Worm (Caenorhabditis elegans) whole organism, mixed stage, embryonic: Measurements from ENCODE around the gene phat-6.

Experiments used
- M03D4.4 ChIP-seq: sonication (generic microtip); optimal IDR thresholded peaks from 2 replicates; lab custom pipeline; 2017; ENCODE audit warnings: mild to moderate bottlenecking, missing genetic modification characterization, missing compliant biosample characterization
- bed-3 ChIP-seq: fragments of 200-800 bp; sonication (Bioruptor generic); optimal IDR thresholded peaks from 3 replicates; lab custom pipeline; 2018; ENCODE audit warnings: mild to moderate bottlenecking, missing genetic modification characterization, moderate library complexity, missing compliant biosample characterization
- blmp-1 ChIP-seq: fragments of 150-350 bp; optimal IDR thresholded peaks from 2 replicates; lab custom pipeline; 2014; ENCODE audit warnings: missing biosample characterization, missing genetic modification characterization
- ceh-39 ChIP-seq: fragments of 150-350 bp; optimal IDR thresholded peaks from 2 replicates; lab custom pipeline; 2014; ENCODE audit warnings: missing biosample characterization, missing genetic modification characterization
- ceh-83 ChIP-seq: fragments of 200-800 bp; sonication (Bioruptor generic); optimal IDR thresholded peaks from 2 replicates; lab custom pipeline; 2018; ENCODE audit warnings: mild to moderate bottlenecking, missing genetic modification characterization, missing compliant biosample characterization
- ces-1 ChIP-seq: fragments of 150-350 bp; optimal IDR thresholded peaks from 2 replicates; lab custom pipeline; 2014; ENCODE audit warnings: missing biosample characterization, missing genetic modification reagents, missing genetic modification characterization
- cnd-1 ChIP-seq: fragments of 200-800 bp; sonication (Bioruptor generic); optimal IDR thresholded peaks from 2 replicates; lab custom pipeline; 2018; ENCODE audit warnings: mild to moderate bottlenecking, missing genetic modification characterization, missing compliant biosample characterization
- drap-1 ChIP-seq: fragments of 200-800 bp; sonication (Bioruptor generic); optimal IDR thresholded peaks from 3 replicates; lab custom pipeline; 2018; ENCODE audit warnings: mild to moderate bottlenecking, missing genetic modification characterization, missing compliant biosample characterization
- elt-1 ChIP-seq: sonication (generic microtip); optimal IDR thresholded peaks from 2 replicates; lab custom pipeline; 2017; ENCODE audit warnings: missing genetic modification characterization, mild to moderate bottlenecking, missing compliant biosample characterization, antibody characterized with exemption, moderate library complexity, borderline replicate concordance; ENCODE audit not compliant: insufficient read depth
- elt-3 ChIP-seq: fragments of 150-350 bp; optimal IDR thresholded peaks from 2 replicates; lab custom pipeline; 2014; ENCODE audit warnings: missing biosample characterization, missing genetic modification characterization
- flh-1 ChIP-seq: fragments of 200-800 bp; sonication (Bioruptor generic); optimal IDR thresholded peaks from 2 replicates; lab custom pipeline; 2018; ENCODE audit warnings: mild to moderate bottlenecking, missing genetic modification characterization, moderate library complexity, missing compliant biosample characterization
- ham-2 ChIP-seq: fragments of 200-800 bp; sonication (Bioruptor generic); optimal IDR thresholded peaks from 2 replicates; lab custom pipeline; 2018; ENCODE audit warnings: mild to moderate bottlenecking, missing genetic modification characterization, missing compliant biosample characterization
- hlh-1 ChIP-seq: fragments of 150-350 bp; optimal IDR thresholded peaks from 2 replicates; lab custom pipeline; 2014; ENCODE audit warnings: missing biosample characterization, missing genetic modification reagents, missing genetic modification characterization
- lin-13 ChIP-seq: fragments of 150-350 bp; optimal IDR thresholded peaks from 2 replicates; lab custom pipeline; 2014; ENCODE audit warnings: missing biosample characterization, missing genetic modification characterization
- lin-32 ChIP-seq: fragments of 200-800 bp; sonication (Bioruptor generic); optimal IDR thresholded peaks from 2 replicates; lab custom pipeline; 2018; ENCODE audit warnings: mild to moderate bottlenecking, missing genetic modification characterization, missing compliant biosample characterization
- mab-5 ChIP-seq: fragments of 150-350 bp; optimal IDR thresholded peaks from 2 replicates; lab custom pipeline; 2014; ENCODE audit warnings: missing biosample characterization, missing genetic modification characterization
- mep-1 ChIP-seq: fragments of 150-350 bp; optimal IDR thresholded peaks from 2 replicates; lab custom pipeline; 2017; ENCODE audit warnings: missing biosample characterization, missing genetic modification reagents, missing genetic modification characterization, inconsistent platforms
- mls-2 ChIP-seq: sonication (generic microtip); optimal IDR thresholded peaks from 2 replicates; lab custom pipeline; 2016; ENCODE audit warnings: mild to moderate bottlenecking, missing genetic modification characterization, moderate library complexity, missing compliant biosample characterization
- nhr-12 ChIP-seq: fragments of 150-350 bp; optimal IDR thresholded peaks from 2 replicates; lab custom pipeline; 2014; ENCODE audit warnings: missing biosample characterization, missing genetic modification characterization
- nhr-2 ChIP-seq: fragments of 150-350 bp; optimal IDR thresholded peaks from 2 replicates; lab custom pipeline; 2014; ENCODE audit warnings: missing biosample characterization, missing genetic modification characterization
- nhr-237 ChIP-seq: fragments of 150-350 bp; optimal IDR thresholded peaks from 2 replicates; lab custom pipeline; 2014; ENCODE audit warnings: missing biosample characterization, missing genetic modification characterization
- nhr-28 ChIP-seq: fragments of 150-350 bp; optimal IDR thresholded peaks from 2 replicates; lab custom pipeline; 2014; ENCODE audit warnings: missing biosample characterization, missing genetic modification characterization
- nhr-76 ChIP-seq: sonication (generic microtip); optimal IDR thresholded peaks from 2 replicates; lab custom pipeline; 2017; ENCODE audit warnings: missing biosample characterization, missing genetic modification characterization
- pha-4 ChIP-seq: fragments of 150-350 bp; optimal IDR thresholded peaks from 2 replicates; lab custom pipeline; 2018; ENCODE audit warnings: missing biosample characterization, missing genetic modification reagents, missing genetic modification characterization
- sem-2 ChIP-seq: fragments of 200-800 bp; sonication (Bioruptor generic); optimal IDR thresholded peaks from 2 replicates; lab custom pipeline; 2018; ENCODE audit warnings: mild to moderate bottlenecking, missing genetic modification characterization, missing compliant biosample characterization
- snpc-4 ChIP-seq: fragments of 150-350 bp; optimal IDR thresholded peaks from 2 replicates; lab custom pipeline; 2014; ENCODE audit warnings: missing biosample characterization, missing genetic modification characterization
- sptf-1 ChIP-seq: sonication (generic microtip); optimal IDR thresholded peaks from 2 replicates; lab custom pipeline; 2017; ENCODE audit warnings: mild to moderate bottlenecking, missing genetic modification characterization, moderate library complexity, missing compliant biosample characterization
- tbx-8 ChIP-seq: fragments of 200-800 bp; sonication (Bioruptor generic); optimal IDR thresholded peaks from 2 replicates; lab custom pipeline; 2018; ENCODE audit warnings: mild to moderate bottlenecking, missing genetic modification characterization, moderate library complexity, missing compliant biosample characterization
- unc-120 ChIP-seq: sonication (generic microtip); optimal IDR thresholded peaks from 2 replicates; lab custom pipeline; 2017; ENCODE audit warnings: missing genetic modification characterization, missing compliant biosample characterization; ENCODE audit not compliant: poor library complexity, severe bottlenecking
- unc-39 ChIP-seq: fragments of 150-350 bp; optimal IDR thresholded peaks from 2 replicates; lab custom pipeline; 2014; ENCODE audit warnings: missing biosample characterization, missing genetic modification characterization
- unc-62 ChIP-seq: fragments of 150-350 bp; optimal IDR thresholded peaks from 2 replicates; lab custom pipeline; 2014; ENCODE audit warnings: missing biosample characterization, missing genetic modification reagents, missing genetic modification characterization
- zip-8 ChIP-seq: fragments of 150-350 bp; optimal IDR thresholded peaks from 2 replicates; lab custom pipeline; 2014; ENCODE audit warnings: missing biosample characterization, missing genetic modification characterization
- ztf-11 ChIP-seq: fragments of 150-350 bp; optimal IDR thresholded peaks from 2 replicates; lab custom pipeline; 2014; ENCODE audit warnings: missing biosample characterization, missing genetic modification characterization

phat-6 gene

DNA sequence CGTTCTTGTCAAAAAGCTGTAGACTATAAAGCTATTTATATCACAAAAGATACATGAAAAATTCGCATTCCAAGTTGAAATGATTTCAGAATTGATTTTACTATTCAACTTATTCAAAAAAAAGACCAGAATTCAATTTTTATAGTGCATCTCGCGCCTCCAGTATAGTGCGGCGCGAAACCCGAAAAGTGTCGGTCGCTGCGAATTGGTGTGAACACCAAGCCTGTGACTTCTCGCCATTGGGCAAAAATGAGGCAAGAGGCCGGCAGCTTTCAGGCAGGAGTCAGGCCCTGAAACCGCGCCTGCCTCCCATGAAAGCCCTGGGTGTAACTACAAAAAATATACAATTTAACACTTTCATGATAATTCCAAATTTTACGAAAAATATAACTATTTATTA lies 34.8 kb downstream of the phat-6 start:
- TF ChIP-seq ces-1 (GFP tag; lab: Kevin White, UChicago) = no peak
- no peak for TF ChIP-seq ztf-11
- TF ChIP-seq mls-2 (tag; lab: Kevin White, UChicago) = no peak
- TF ChIP-seq zip-8 (tag; lab: Kevin White, UChicago) = no peak
- no peak for TF ChIP-seq lin-13
- no peak for TF ChIP-seq ham-2
- TF ChIP-seq unc-39 (tag; lab: Kevin White, UChicago) = no peak
- no peak for TF ChIP-seq ceh-83 (GFP tag; lab: Kevin White, UChicago)
- no peak for TF ChIP-seq elt-1 (tag; lab: Kevin White, UChicago)

DNA sequence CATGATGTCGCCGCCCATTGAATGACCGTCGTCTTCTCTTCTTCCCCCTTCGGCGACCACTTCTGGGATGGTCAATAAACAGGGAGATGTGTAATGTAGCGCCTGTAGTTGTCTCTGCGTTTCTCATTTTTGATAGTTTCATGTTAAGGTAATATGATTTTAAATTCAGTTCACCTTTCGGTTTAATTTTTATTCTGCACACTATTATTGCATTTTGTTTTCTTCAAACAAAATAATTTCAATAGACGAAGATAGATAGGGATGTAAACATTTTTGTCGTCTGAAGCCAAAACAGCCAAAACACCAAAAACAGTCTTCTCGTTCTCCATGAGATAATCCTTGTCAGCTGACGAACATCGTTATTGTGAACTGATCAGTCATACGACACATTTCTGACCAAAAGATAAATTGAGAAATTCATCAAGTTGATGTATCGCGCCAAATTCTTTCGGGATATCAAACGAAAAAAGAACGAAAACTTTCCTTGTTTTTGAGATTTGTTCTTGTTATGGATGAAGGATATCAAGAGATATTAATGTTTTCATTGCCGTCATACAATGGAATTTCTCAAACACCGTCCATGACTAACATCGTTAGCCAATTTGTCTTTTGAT lies 35.4 kb downstream of the phat-6 start, which contains the start of gene C11G10.1:
Gene C11G10.1 (minus strand): TSS at position 51 of the 614 bp plus-strand sequence.
- TF ChIP-seq blmp-1 (tag; lab: Kevin White, UChicago) = no peak
- TF ChIP-seq sptf-1 (tag; lab: Kevin White, UChicago) = no peak
- no peak for TF ChIP-seq unc-120 (tag; lab: Kevin White, UChicago)
- no peak for TF ChIP-seq nhr-237
- TF ChIP-seq mab-5 (tag; lab: Kevin White, UChicago) = no peak
- no peak for TF ChIP-seq lin-13
- no peak for TF ChIP-seq unc-39 (tag; lab: Kevin White, UChicago)
- TF ChIP-seq nhr-28 (tag; lab: Kevin White, UChicago) = no peak
- no peak for TF ChIP-seq mls-2 (tag; lab: Kevin White, UChicago)
- TF ChIP-seq bed-3 (GFP tag; lab: Kevin White, UChicago) = no peak
- no peak for TF ChIP-seq ceh-83 (GFP tag; lab: Kevin White, UChicago)
- TF ChIP-seq flh-1 (GFP tag; lab: Kevin White, UChicago) = no peak
- no peak for TF ChIP-seq M03D4.4 (tag; lab: Kevin White, UChicago)
- no peak for TF ChIP-seq pha-4
- no peak for TF ChIP-seq drap-1
- no peak for TF ChIP-seq elt-3 (tag; lab: Kevin White, UChicago)

DNA sequence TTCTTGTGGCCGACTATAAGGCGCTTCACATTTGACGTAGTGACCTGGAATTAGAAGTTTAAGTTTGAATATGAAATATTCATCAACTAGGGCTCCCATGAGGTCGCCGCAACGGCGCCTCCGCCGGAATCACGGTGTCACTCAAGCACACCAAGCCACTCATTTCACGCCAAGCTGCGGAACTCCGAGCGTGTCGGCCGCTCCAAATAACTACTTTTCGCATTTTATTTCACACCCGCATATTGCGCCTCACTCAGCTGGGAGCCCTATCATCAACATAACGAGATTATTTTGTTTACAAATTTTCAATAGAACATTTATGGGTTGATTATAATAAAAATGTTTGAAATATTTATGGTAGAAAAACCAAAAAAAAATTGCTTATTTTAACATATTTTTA lies 36.3 kb downstream of the phat-6 start:
- TF ChIP-seq lin-32 (no peak), mep-1 (tag; lab: Kevin White, UChicago) (no peak), sem-2 (GFP tag; lab: Kevin White, UChicago) (no peak), nhr-2 (tag; lab: Kevin White, UChicago) (no peak), ztf-11 (no peak), ceh-39 (tag; lab: Kevin White, UChicago) (no peak), zip-8 (tag; lab: Kevin White, UChicago) (no peak), snpc-4 (no peak), unc-120 (tag; lab: Kevin White, UChicago) (no peak), drap-1 (no peak)

DNA sequence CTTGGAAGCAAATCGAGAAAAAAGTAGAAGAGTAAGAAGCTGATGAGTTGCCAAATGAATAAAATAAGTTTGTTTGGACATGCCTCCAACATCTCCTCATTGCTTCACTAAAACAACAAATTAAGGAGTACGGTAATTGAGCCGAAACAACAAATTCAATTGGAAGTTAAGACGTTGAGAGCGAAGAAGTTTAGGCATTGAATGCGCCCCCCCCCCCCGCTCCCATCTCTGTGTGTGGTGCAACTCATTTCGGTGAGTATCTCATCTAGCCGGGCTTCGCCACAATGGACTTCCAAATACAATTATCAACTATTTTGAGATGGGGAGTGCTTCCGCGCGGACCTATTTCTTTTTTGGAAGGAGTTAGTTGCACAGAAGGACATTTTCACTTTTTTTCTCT lies 39.1 kb downstream of the phat-6 start:
- TF ChIP-seq ces-1 (GFP tag; lab: Kevin White, UChicago) = peak; percentile 91
- TF ChIP-seq ceh-39 (tag; lab: Kevin White, UChicago) = no peak

DNA sequence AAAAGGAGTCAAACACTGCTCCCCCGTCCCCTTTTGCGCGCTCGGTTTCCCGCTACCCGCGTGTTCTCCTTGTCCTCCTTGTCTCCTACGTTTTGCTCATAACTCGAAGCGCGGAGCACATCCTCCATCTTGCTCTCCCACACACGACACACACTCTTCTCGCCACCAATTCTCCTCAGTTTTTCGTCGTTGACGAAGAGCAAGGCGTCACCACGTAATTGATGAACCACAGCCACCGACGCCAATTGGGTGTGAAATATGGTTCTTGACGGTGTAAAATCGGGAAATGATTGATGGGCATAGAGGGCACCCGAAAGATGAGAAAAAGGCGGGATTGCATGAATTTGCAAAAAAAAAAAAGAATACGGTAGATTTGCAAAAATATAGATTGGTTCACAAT lies 45.4 kb downstream of the phat-6 start:
- TF ChIP-seq ces-1 (GFP tag; lab: Kevin White, UChicago) (peak; percentile 8), mab-5 (tag; lab: Kevin White, UChicago) (peak; percentile 39), hlh-1 (tag; lab: Kevin White, UChicago) (peak; percentile 58), unc-120 (tag; lab: Kevin White, UChicago) (peak; percentile 14), pha-4 (no peak), tbx-8 (no peak), nhr-12 (tag; lab: Kevin White, UChicago) (no peak), lin-13 (no peak), unc-62 (GFP tag; lab: Kevin White, UChicago) (peak; percentile 74), nhr-237 (no peak), nhr-76 (tag; lab: Kevin White, UChicago) (no peak), cnd-1 (no peak)
